Worm (Caenorhabditis elegans): ENCODE data around the gene znf-782.

DNA sequence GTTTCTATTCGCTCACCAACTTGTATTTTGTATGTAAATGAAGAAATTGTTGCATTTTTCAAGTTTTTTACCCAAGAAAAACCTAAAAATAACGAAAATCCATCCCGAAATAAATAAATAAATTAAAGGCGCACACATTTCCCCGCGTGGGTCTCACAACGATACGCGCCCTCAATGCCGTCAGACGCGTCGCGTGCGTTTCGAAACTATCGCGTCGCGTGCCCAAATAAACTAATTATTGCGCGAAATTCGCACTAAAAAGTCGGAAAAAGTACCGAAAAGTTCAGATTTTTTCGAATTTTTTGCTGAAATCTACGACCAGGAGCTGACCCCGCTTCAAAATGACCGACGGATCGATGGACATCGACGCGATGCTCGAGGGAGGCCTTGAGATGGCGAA is 54.9 kb downstream of the znf-782 start, which contains the start of gene rbm-39:
- TF ChIP-seq ama-1 (optimal IDR thresholded peaks at IDR 0.05) (no peak), hmg-4 (GFP tag; optimal IDR thresholded peaks at IDR 0.05) (no peak), sea-1 (GFP tag; conservative IDR thresholded peaks at IDR 0.05) (no peak), tbx-37 (GFP tag; conservative IDR thresholded peaks at IDR 0.05) (no peak), scrt-1 (GFP tag; IDR thresholded peaks at IDR 0.05) (no peak), F13C5.2 (tag; optimal IDR thresholded peaks at IDR 0.05) (peak; percentile 51), hnd-1 (tag; optimal IDR thresholded peaks at IDR 0.05) (no peak), pes-1 (GFP tag; IDR thresholded peaks at IDR 0.05) (peak; percentile 52; the same call in 1 of the 2 replicates), ets-7 (tag; optimal IDR thresholded peaks at IDR 0.05) (no peak), tbx-11 (GFP tag; IDR thresholded peaks at IDR 0.05) (no peak), flt-1 (GFP tag; IDR thresholded peaks at IDR 0.05) (no peak), hmbx-1 (tag; optimal IDR thresholded peaks at IDR 0.05) (no peak)
